Worm (Caenorhabditis elegans) whole organism, midembryonic: Measurements from ENCODE around the gene natb-1.

Experiments used
- T22C8.4 ChIP-seq: fragments of 200-800 bp; sonication (Bioruptor generic); IDR thresholded peaks from 2 replicates; pipeline ENCODE4 v1.3.6; 2022; ENCODE audit warnings: missing genetic modification characterization, missing compliant biosample characterization
- cog-1 ChIP-seq: sonication (generic microtip); optimal IDR thresholded peaks from 2 replicates; lab custom pipeline; 2016; ENCODE audit warnings: missing genetic modification characterization, missing compliant biosample characterization
- flt-1 ChIP-seq: fragments of 200-800 bp; sonication (Bioruptor generic); IDR thresholded peaks from 2 replicates; pipeline ENCODE4 v1.3.6; 2022; ENCODE audit warnings: missing genetic modification characterization, missing compliant biosample characterization
- ref-1 ChIP-seq: fragments of 200-800 bp; sonication (Bioruptor generic); conservative IDR thresholded peaks from 2 replicates; pipeline ENCODE4 v1.3.6; 2022; ENCODE audit warnings: missing genetic modification reagents, missing genetic modification characterization, missing compliant biosample characterization
- tab-1 ChIP-seq: fragments of 200-800 bp; sonication (Bioruptor generic); IDR thresholded peaks from 2 replicates; pipeline ENCODE4 v1.3.6; 2022; ENCODE audit warnings: missing genetic modification characterization, missing compliant biosample characterization
- ztf-23 ChIP-seq: fragments of 200-800 bp; sonication (Bioruptor generic); IDR thresholded peaks from 2 replicates; pipeline ENCODE4 v1.3.6; 2022; ENCODE audit warnings: missing genetic modification reagents, missing genetic modification characterization, missing compliant biosample characterization
- ztf-29 ChIP-seq: fragments of 200-800 bp; sonication (Bioruptor generic); IDR thresholded peaks from 2 replicates; pipeline ENCODE4 v1.3.6; 2022; ENCODE audit warnings: missing genetic modification reagents, missing genetic modification characterization, missing compliant biosample characterization

ce11 chrV:8013901-8014388 is 30.7 kb upstream of the natb-1 start, which contains the start of gene Y97E10AR.6:
- no peak for TF ChIP-seq T22C8.4
- no peak for TF ChIP-seq cog-1 (tag; lab: Kevin White, UChicago)
- TF ChIP-seq ztf-23 (GFP tag; lab: Robert Waterston, UW): no peak
- TF ChIP-seq tab-1 (GFP tag; lab: Robert Waterston, UW): no peak
- no peak for TF ChIP-seq ref-1 (GFP tag; lab: Robert Waterston, UW)
- no peak for TF ChIP-seq ztf-29 (GFP tag; lab: Robert Waterston, UW)
- no peak for TF ChIP-seq flt-1 (GFP tag; lab: Robert Waterston, UW)
